Worm (Caenorhabditis elegans): ENCODE measurements around the gene B0432.1.

Gene B0432.1

DNA sequence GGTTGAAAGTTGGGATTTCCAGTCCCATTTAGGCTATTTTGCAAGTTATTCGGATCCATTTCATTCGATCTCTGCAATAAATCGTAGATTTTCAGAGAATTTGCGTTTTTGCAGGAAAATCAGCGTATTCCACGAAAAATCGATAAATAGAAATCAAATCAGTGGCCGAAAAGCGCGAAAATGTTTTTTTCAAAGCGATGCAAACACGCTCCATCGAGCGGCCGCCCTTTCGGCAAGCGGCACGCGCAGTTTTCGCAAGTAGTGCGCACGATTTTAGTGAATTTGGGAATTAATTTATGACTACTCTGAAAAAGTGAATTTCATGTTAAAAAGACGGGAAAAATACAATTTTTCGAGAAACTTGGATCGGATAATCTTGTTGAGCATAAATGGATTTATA is 42.1 kb upstream of the B0432.1 start (continued):
- peak; percentile 90 for TF ChIP-seq nfyb-1 (GFP tag; IDR thresholded peaks at IDR 0.05)
- no peak for TF ChIP-seq F55B11.4 (tag; optimal IDR thresholded peaks at IDR 0.05; ENCODE audit: borderline replicate concordance, insufficient read depth)
- TF ChIP-seq snpc-1.3 (tag; optimal IDR thresholded peaks at IDR 0.05; ENCODE audit: insufficient read depth) = peak; percentile 71
- peak; percentile 59 for TF ChIP-seq F33H1.4 (GFP tag; IDR thresholded peaks at IDR 0.05)
- peak; percentile 30 for TF ChIP-seq chd-7 (tag; optimal IDR thresholded peaks at IDR 0.05)
- TF ChIP-seq Y95B8A.8 (GFP tag; IDR thresholded peaks at IDR 0.05) = peak; percentile 93
- TF ChIP-seq Y53G8AR.9 (GFP tag; conservative IDR thresholded peaks at IDR 0.05) = peak; percentile 91
- peak; percentile 42 for TF ChIP-seq ets-4 (GFP tag; optimal IDR thresholded peaks at IDR 0.05)
- TF ChIP-seq T07F8.4 (tag; optimal IDR thresholded peaks at IDR 0.05) = peak; percentile 29
- TF ChIP-seq ceh-91 (GFP tag; IDR thresholded peaks at IDR 0.05) = peak; percentile 85
- no peak for TF ChIP-seq ztf-3 (GFP tag; optimal IDR thresholded peaks at IDR 0.05)
- TF ChIP-seq zim-3 (tag; optimal IDR thresholded peaks at IDR 0.05) = peak; percentile 48
- no peak for TF ChIP-seq nhr-179 (tag; optimal IDR thresholded peaks at IDR 0.05)
- no peak for TF ChIP-seq lin-26 (GFP tag; IDR thresholded peaks at IDR 0.05)
- 0 out of 2 replicates have a peak, but pooled peaks have one; percentile 24 for TF ChIP-seq ceh-40 (GFP tag; IDR thresholded peaks at IDR 0.05)
- TF ChIP-seq mcd-1 (GFP tag; IDR thresholded peaks at IDR 0.05) = peak; percentile 100
- no peak for TF ChIP-seq ceh-79 (tag; optimal IDR thresholded peaks at IDR 0.05)
- peak; percentile 68; the same call in 1 of the 2 replicates for TF ChIP-seq aptf-2 (GFP tag; conservative IDR thresholded peaks at IDR 0.05)
- no peak for TF ChIP-seq bed-1 (GFP tag; IDR thresholded peaks at IDR 0.05)
- TF ChIP-seq nhr-90 (tag; optimal IDR thresholded peaks at IDR 0.05) = peak; percentile 4
- TF ChIP-seq D2030.7 (GFP tag; IDR thresholded peaks at IDR 0.05) = peak; percentile 93
- peak; percentile 95 for TF ChIP-seq ZK185.1 (tag; optimal IDR thresholded peaks at IDR 0.05; ENCODE audit: poor library complexity, severe bottlenecking)
- peak; percentile 17 for TF ChIP-seq B0035.1 (tag; optimal IDR thresholded peaks at IDR 0.05)
- TF ChIP-seq egl-18 (GFP tag; IDR thresholded peaks at IDR 0.05) = no peak
- TF ChIP-seq pbrm-1 (GFP tag; IDR thresholded peaks at IDR 0.05) = peak; percentile 94
- TF ChIP-seq zfh-2 (GFP tag; conservative IDR thresholded peaks at IDR 0.05) = peak; percentile 70; the same call in 1 of the 2 replicates
- TF ChIP-seq ztf-18 (tag; optimal IDR thresholded peaks at IDR 0.05) = peak; percentile 83
- peak; percentile 84 for TF ChIP-seq K12H6.12 (tag; optimal IDR thresholded peaks at IDR 0.05)
- TF ChIP-seq snpc-4 (GFP tag; optimal IDR thresholded peaks at IDR 0.05) = peak; percentile 14
- TF ChIP-seq snpc-4 (tag; optimal IDR thresholded peaks at IDR 0.05) = peak in 2 of 4 experiments; percentile 57 to 86
- TF ChIP-seq sptf-2 (GFP tag; optimal IDR thresholded peaks at IDR 0.05) = no peak
- peak; percentile 14 for TF ChIP-seq xnd-1 (tag; optimal IDR thresholded peaks at IDR 0.05)
- TF ChIP-seq madf-3 (GFP tag; IDR thresholded peaks at IDR 0.05) = peak; percentile 41; the same call in 1 of the 2 replicates
- TF ChIP-seq rcor-1 (GFP tag; IDR thresholded peaks at IDR 0.05) = peak; percentile 79
- peak; percentile 56 for TF ChIP-seq madf-8 (GFP tag; conservative IDR thresholded peaks at IDR 0.05)
- TF ChIP-seq B0336.3 (GFP tag; IDR thresholded peaks at IDR 0.05) = peak; percentile 95
- peak; percentile 41 for TF ChIP-seq him-1 (tag; optimal IDR thresholded peaks at IDR 0.05)
- TF ChIP-seq egl-44 (GFP tag; IDR thresholded peaks at IDR 0.05) = 0 out of 2 replicates have a peak, but pooled peaks have one; percentile 41
- peak; percentile 66 for TF ChIP-seq repo-1 (tag; optimal IDR thresholded peaks at IDR 0.05)
- TF ChIP-seq athp-1 (tag; optimal IDR thresholded peaks at IDR 0.05) = peak; percentile 96
- TF ChIP-seq hlh-12 (tag; optimal IDR thresholded peaks at IDR 0.05) = no peak
- no peak for TF ChIP-seq F39B2.1 (GFP tag; IDR thresholded peaks at IDR 0.05)
- peak; percentile 66 for TF ChIP-seq lsy-27 (tag; optimal IDR thresholded peaks at IDR 0.05; ENCODE audit: borderline replicate concordance, insufficient read depth)
- no peak for TF ChIP-seq tbx-9 (tag; optimal IDR thresholded peaks at IDR 0.05; ENCODE audit: borderline replicate concordance)
- peak; percentile 54 for TF ChIP-seq F52B5.7 (tag; optimal IDR thresholded peaks at IDR 0.05)
- peak; percentile 79 for TF ChIP-seq dpl-1 (GFP tag; optimal IDR thresholded peaks at IDR 0.05)
- no peak for TF ChIP-seq mxl-1 (tag; optimal IDR thresholded peaks at IDR 0.05)
- 0 out of 2 replicates have a peak, but pooled peaks have one; percentile 35 for TF ChIP-seq cebp-2 (GFP tag; IDR thresholded peaks at IDR 0.05)
